Worm (Caenorhabditis elegans) whole organism, late embryonic: ENCODE data around the gene phf-33.
A peak's percentile ranks its signal among the peaks of the same experiment; 100 is the strongest.

ENCODE experiments used
- C08G9.2 ChIP-seq: sonication (generic microtip); optimal IDR thresholded peaks from 2 replicates; lab custom pipeline; 2016; ENCODE audit warnings: mild to moderate bottlenecking, missing genetic modification characterization, moderate library complexity, missing compliant biosample characterization
- C38D4.7 ChIP-seq: fragments of 200-800 bp; sonication (Bioruptor generic); optimal IDR thresholded peaks from 2 replicates; lab custom pipeline; 2018; ENCODE audit warnings: mild to moderate bottlenecking, missing genetic modification characterization, moderate library complexity, missing compliant biosample characterization
- F13H6.1 ChIP-seq: sonication (generic microtip); optimal IDR thresholded peaks from 2 replicates; lab custom pipeline; 2016; ENCODE audit warnings: missing genetic modification characterization, missing compliant biosample characterization
- K02D7.2 ChIP-seq: sonication (generic microtip); optimal IDR thresholded peaks from 2 replicates; lab custom pipeline; 2017; ENCODE audit warnings: mild to moderate bottlenecking, missing genetic modification characterization, missing compliant biosample characterization
- K09A11.1 ChIP-seq: sonication (generic microtip); optimal IDR thresholded peaks from 2 replicates; lab custom pipeline; 2017; ENCODE audit warnings: antibody characterized with exemption, mild to moderate bottlenecking, missing genetic modification characterization, missing compliant biosample characterization; ENCODE audit not compliant: insufficient read depth
- ahr-1 ChIP-seq: sonication (generic microtip); optimal IDR thresholded peaks from 2 replicates; lab custom pipeline; 2016; ENCODE audit warnings: missing genetic modification characterization, missing compliant biosample characterization
- ama-1 ChIP-seq: fragments of 150-350 bp; optimal IDR thresholded peaks from 2 replicates; lab custom pipeline; 2014
- ceh-18 ChIP-seq: sonication (generic microtip); optimal IDR thresholded peaks from 2 replicates; lab custom pipeline; 2016; ENCODE audit warnings: missing genetic modification characterization, missing compliant biosample characterization
- ceh-2 ChIP-seq: sonication (generic microtip); optimal IDR thresholded peaks from 2 replicates; lab custom pipeline; 2016; ENCODE audit warnings: missing genotype, missing genetic modification characterization, missing compliant biosample characterization
- ceh-22 ChIP-seq: sonication (generic microtip); optimal IDR thresholded peaks from 2 replicates; lab custom pipeline; 2017; ENCODE audit warnings: missing biosample characterization, missing genetic modification characterization
- ceh-31 ChIP-seq: sonication (generic microtip); optimal IDR thresholded peaks from 2 replicates; lab custom pipeline; 2016; ENCODE audit warnings: missing genetic modification characterization, missing compliant biosample characterization
- ceh-48 ChIP-seq: sonication (generic microtip); optimal IDR thresholded peaks from 2 replicates; lab custom pipeline; 2016; ENCODE audit warnings: missing genetic modification characterization, inconsistent platforms, missing compliant biosample characterization
- ceh-6 ChIP-seq: fragments of 200-800 bp; sonication (Bioruptor generic); optimal IDR thresholded peaks from 2 replicates; lab custom pipeline; 2018; ENCODE audit warnings: mild to moderate bottlenecking, missing genetic modification characterization, missing compliant biosample characterization
- ceh-9 ChIP-seq: sonication (generic microtip); optimal IDR thresholded peaks from 2 replicates; lab custom pipeline; 2016; ENCODE audit warnings: mild to moderate bottlenecking, missing genetic modification characterization, inconsistent platforms, missing compliant biosample characterization
- elt-2 ChIP-seq: sonication (generic microtip); optimal IDR thresholded peaks from 2 replicates; lab custom pipeline; 2016; ENCODE audit warnings: missing genetic modification reagents, missing genetic modification characterization, missing compliant biosample characterization
- ets-4 ChIP-seq: sonication (generic microtip); optimal IDR thresholded peaks from 2 replicates; lab custom pipeline; 2016; ENCODE audit warnings: missing genetic modification characterization, missing compliant biosample characterization
- eyg-1 ChIP-seq: sonication (generic microtip); optimal IDR thresholded peaks from 2 replicates; lab custom pipeline; 2016; ENCODE audit warnings: missing genotype, missing genetic modification characterization, missing compliant biosample characterization
- fax-1 ChIP-seq: sonication (generic microtip); optimal IDR thresholded peaks from 2 replicates; lab custom pipeline; 2016; ENCODE audit warnings: missing genotype, missing genetic modification characterization, missing compliant biosample characterization
- fkh-6 ChIP-seq: sonication (generic microtip); optimal IDR thresholded peaks from 2 replicates; lab custom pipeline; 2016; ENCODE audit warnings: missing genetic modification characterization, missing compliant biosample characterization
- gmeb-2 ChIP-seq: sonication (generic microtip); optimal IDR thresholded peaks from 2 replicates; lab custom pipeline; 2016; ENCODE audit warnings: missing genetic modification characterization, inconsistent platforms, missing compliant biosample characterization
- hlh-13 ChIP-seq: fragments of 200-800 bp; sonication (Bioruptor generic); optimal IDR thresholded peaks from 2 replicates; lab custom pipeline; 2018; ENCODE audit warnings: mild to moderate bottlenecking, missing genetic modification characterization, missing compliant biosample characterization
- hlh-15 ChIP-seq: sonication (generic microtip); optimal IDR thresholded peaks from 2 replicates; lab custom pipeline; 2016; ENCODE audit warnings: missing genetic modification characterization, missing compliant biosample characterization
- hlh-30 ChIP-seq: sonication (generic microtip); optimal IDR thresholded peaks from 2 replicates; lab custom pipeline; 2017; ENCODE audit warnings: antibody characterized with exemption, missing genetic modification characterization, missing compliant biosample characterization; ENCODE audit not compliant: insufficient read depth
- hlh-6 ChIP-seq: sonication (generic microtip); optimal IDR thresholded peaks from 2 replicates; lab custom pipeline; 2016; ENCODE audit warnings: missing genotype, missing genetic modification characterization, missing compliant biosample characterization
- hlh-8 ChIP-seq: sonication (generic microtip); optimal IDR thresholded peaks from 2 replicates; lab custom pipeline; 2016; ENCODE audit warnings: missing genotype, missing genetic modification characterization, missing compliant biosample characterization
- lim-6 ChIP-seq: sonication (generic microtip); optimal IDR thresholded peaks from 2 replicates; lab custom pipeline; 2016; ENCODE audit warnings: missing genetic modification characterization, missing compliant biosample characterization
- mec-3 ChIP-seq: sonication (generic microtip); optimal IDR thresholded peaks from 2 replicates; lab custom pipeline; 2016; ENCODE audit warnings: borderline replicate concordance, missing genetic modification characterization, missing compliant biosample characterization
- nfya-1 ChIP-seq: sonication (generic microtip); optimal IDR thresholded peaks from 2 replicates; lab custom pipeline; 2017; ENCODE audit warnings: missing genetic modification characterization, mild to moderate bottlenecking, missing compliant biosample characterization, antibody characterized with exemption, moderate library complexity
- ref-2 ChIP-seq: sonication (generic microtip); optimal IDR thresholded peaks from 2 replicates; lab custom pipeline; 2016; ENCODE audit warnings: missing genetic modification characterization, missing compliant biosample characterization
- rnt-1 ChIP-seq: sonication (generic microtip); optimal IDR thresholded peaks from 2 replicates; lab custom pipeline; 2016; ENCODE audit warnings: missing genetic modification characterization, missing compliant biosample characterization
- sdc-2 ChIP-seq: sonication (generic microtip); optimal IDR thresholded peaks from 2 replicates; lab custom pipeline; 2016; ENCODE audit warnings: missing genotype, missing genetic modification characterization, missing compliant biosample characterization
- sox-2 ChIP-seq: fragments of 200-800 bp; sonication (Bioruptor generic); IDR thresholded peaks from 2 replicates; pipeline ENCODE4 v1.3.6; 2022; ENCODE audit warnings: missing genetic modification reagents, missing genetic modification characterization, missing compliant biosample characterization
- syd-9 ChIP-seq: sonication (generic microtip); optimal IDR thresholded peaks from 2 replicates; lab custom pipeline; 2016; ENCODE audit warnings: mild to moderate bottlenecking, missing genetic modification characterization, moderate library complexity, missing compliant biosample characterization
- tbx-7 ChIP-seq: sonication (generic microtip); optimal IDR thresholded peaks from 2 replicates; lab custom pipeline; 2016; ENCODE audit warnings: missing genotype, missing genetic modification characterization, missing compliant biosample characterization
- unc-55 ChIP-seq: sonication (generic microtip); optimal IDR thresholded peaks from 2 replicates; lab custom pipeline; 2017; ENCODE audit warnings: missing biosample characterization, missing genetic modification reagents, missing genetic modification characterization

Gene phf-33

DNA sequence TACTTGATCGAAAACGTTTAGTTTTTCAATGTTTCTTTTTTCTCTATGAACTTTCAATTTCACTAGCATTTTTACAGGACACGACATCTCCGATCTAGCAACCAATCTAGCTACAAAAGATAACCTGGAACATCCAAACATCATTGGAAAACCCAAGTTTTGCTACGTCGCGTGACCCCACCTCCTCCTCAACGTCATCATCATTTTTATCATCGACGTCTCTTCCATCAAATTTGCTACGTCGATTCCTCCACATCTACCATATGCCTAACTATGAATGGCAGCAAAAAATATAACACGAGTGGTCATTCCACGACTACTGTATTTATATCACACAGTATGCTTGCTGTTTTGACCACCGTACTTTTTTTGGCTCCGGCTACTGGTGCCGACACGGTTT, 44.1 kb upstream of the phf-33 start, which contains the start of gene F46G10.2:
Gene F46G10.2, plus strand, starts transcription at position 78 of the 400 bp plus-strand sequence.
- no peak for TF ChIP-seq ama-1 (lab: Kevin White, UChicago)
- no peak for TF ChIP-seq ceh-6
- no peak for TF ChIP-seq ahr-1 (tag; lab: Kevin White, UChicago)
- no peak for TF ChIP-seq ceh-9
- TF ChIP-seq fkh-6 = no peak
- no peak for TF ChIP-seq K09A11.1 (tag; lab: Kevin White, UChicago)
- TF ChIP-seq nfya-1 (tag; lab: Kevin White, UChicago) = no peak
- no peak for TF ChIP-seq ref-2 (tag; lab: Kevin White, UChicago)
- no peak for TF ChIP-seq eyg-1 (tag; lab: Kevin White, UChicago)
- TF ChIP-seq ceh-48 (tag; lab: Kevin White, UChicago) = no peak
- no peak for TF ChIP-seq ceh-31 (tag; lab: Kevin White, UChicago)
- TF ChIP-seq syd-9 (tag; lab: Kevin White, UChicago) = no peak
- no peak for TF ChIP-seq sox-2 (GFP tag; lab: Robert Waterston, UW)
- TF ChIP-seq fax-1 (tag; lab: Kevin White, UChicago) = no peak
- no peak for TF ChIP-seq hlh-8

DNA sequence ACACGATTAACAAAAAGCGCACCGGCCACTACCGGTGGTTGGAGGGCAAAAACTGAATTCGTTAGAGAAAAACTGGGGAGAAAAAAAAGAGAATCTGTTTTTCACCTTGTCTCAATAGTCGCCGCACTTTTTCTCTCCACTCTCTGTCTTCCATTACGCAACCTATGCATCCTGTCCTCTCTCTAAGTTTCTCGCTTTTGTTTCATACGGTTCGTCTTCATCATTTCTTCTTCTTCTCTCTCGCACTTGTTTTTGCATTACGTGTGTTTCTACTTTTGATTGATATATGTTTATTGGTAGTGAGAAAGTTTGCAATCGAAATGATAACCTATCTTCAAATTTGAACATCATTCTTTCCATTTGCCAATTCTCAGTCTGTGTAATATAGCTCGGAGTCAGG, 41.8 kb upstream of the phf-33 start:
- TF ChIP-seq eyg-1 (tag; lab: Kevin White, UChicago) = no peak
- peak; percentile 22 for TF ChIP-seq ceh-18 (tag; lab: Kevin White, UChicago)
- TF ChIP-seq C38D4.7 (GFP tag; lab: Kevin White, UChicago) = no peak
- no peak for TF ChIP-seq ceh-2 (tag; lab: Kevin White, UChicago)

DNA sequence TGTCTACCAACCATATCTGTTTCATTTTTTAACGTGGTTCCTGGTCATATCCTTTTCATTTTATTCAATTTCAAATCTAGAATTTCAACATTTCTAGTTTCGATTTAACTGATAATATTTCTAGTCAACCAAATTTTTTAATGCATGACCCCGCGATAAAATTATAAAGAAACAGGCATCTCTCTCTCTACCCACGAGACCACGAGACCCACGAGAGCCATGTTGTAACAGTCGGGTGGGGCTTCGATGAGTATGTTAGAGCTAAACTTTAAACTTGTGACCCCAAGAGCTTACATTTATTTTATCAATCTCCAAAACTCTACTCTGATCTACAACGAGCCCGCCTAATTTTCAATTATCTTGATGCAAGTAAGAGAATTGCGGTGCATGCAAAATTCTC, 39.5 kb upstream of the phf-33 start:
- TF ChIP-seq gmeb-2 (tag; lab: Kevin White, UChicago) (no peak), ahr-1 (tag; lab: Kevin White, UChicago) (no peak), elt-2 (no peak), ceh-48 (tag; lab: Kevin White, UChicago) (no peak), tbx-7 (tag; lab: Kevin White, UChicago) (no peak), ets-4 (no peak), unc-55 (GFP tag; lab: Kevin White, UChicago) (no peak), hlh-15 (no peak), fax-1 (tag; lab: Kevin White, UChicago) (no peak), rnt-1 (no peak), K09A11.1 (tag; lab: Kevin White, UChicago) (no peak), C38D4.7 (GFP tag; lab: Kevin White, UChicago) (no peak), hlh-30 (tag; lab: Kevin White, UChicago) (no peak), K02D7.2 (tag; lab: Kevin White, UChicago) (no peak)

DNA sequence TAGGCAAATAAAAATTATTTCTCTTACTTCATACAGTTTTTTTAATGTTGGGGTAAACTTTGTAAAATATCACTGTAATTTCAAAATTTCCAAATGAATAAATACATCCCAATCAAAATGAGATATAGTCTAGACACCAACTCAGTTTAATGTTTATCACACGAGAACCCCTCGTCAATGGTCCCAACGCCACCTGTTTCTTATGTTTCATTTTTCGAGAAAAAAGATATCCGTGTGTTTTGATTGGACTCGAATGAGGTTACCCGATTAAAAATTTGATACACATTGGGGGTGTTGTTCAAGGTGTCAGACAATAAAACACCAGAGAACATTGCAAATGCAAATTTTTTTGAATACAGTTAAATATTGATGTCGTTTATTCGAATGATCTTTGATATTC, 38.8 kb upstream of the phf-33 start:
- TF ChIP-seq eyg-1 (tag; lab: Kevin White, UChicago) (no peak), tbx-7 (tag; lab: Kevin White, UChicago) (no peak), ceh-22 (tag; lab: Kevin White, UChicago) (no peak), C38D4.7 (GFP tag; lab: Kevin White, UChicago) (no peak), fax-1 (tag; lab: Kevin White, UChicago) (no peak)

DNA sequence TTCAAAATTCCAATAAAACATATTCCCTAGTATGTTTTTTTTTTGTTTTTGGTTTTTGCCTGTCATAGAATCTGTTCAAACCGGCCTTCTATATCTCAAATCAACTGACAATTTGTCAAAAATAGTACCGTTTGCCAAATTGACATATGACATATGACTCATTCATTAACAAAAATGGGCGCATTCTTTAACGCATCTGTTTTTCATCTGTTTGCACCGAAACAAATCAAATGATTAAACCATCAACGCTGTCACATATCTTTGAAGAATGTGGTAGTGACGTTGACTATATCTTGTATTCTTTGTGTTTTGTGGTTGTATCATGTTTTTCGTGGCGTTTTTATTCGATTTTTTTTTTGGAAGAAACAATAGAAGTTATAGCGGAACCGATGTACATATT, 36.3 kb upstream of the phf-33 start:
- TF ChIP-seq ahr-1 (tag; lab: Kevin White, UChicago) = no peak
- no peak for TF ChIP-seq hlh-13 (GFP tag; lab: Kevin White, UChicago)
- TF ChIP-seq F13H6.1 (tag; lab: Kevin White, UChicago) = no peak
- TF ChIP-seq hlh-6 (tag; lab: Kevin White, UChicago) = no peak
- no peak for TF ChIP-seq hlh-30 (tag; lab: Kevin White, UChicago)
- TF ChIP-seq ama-1 (lab: Kevin White, UChicago) = no peak
- TF ChIP-seq sdc-2 (tag; lab: Kevin White, UChicago) = no peak
- TF ChIP-seq lim-6 = no peak
- TF ChIP-seq C08G9.2 (tag; lab: Kevin White, UChicago) = no peak
- TF ChIP-seq eyg-1 (tag; lab: Kevin White, UChicago) = no peak
- TF ChIP-seq ets-4 = no peak
- no peak for TF ChIP-seq mec-3 (tag; lab: Kevin White, UChicago)
